Fruit fly (Drosophila melanogaster) whole organism, embryonic: ENCODE results near the gene scpr-B.

Experiments
- Antp ChIP-seq: fragments of 200-800 bp; sonication (Bioruptor generic); optimal IDR thresholded peaks from 3 replicates; lab custom pipeline; 2016; ENCODE audit warnings: missing biosample characterization, missing genetic modification characterization
- B-H2 ChIP-seq: fragments of 200-800 bp; sonication (Bioruptor generic); optimal IDR thresholded peaks from 2 replicates; lab custom pipeline; 2018; ENCODE audit warnings: missing biosample characterization, mild to moderate bottlenecking, missing genetic modification characterization
- Bgb ChIP-seq: fragments of 200-800 bp; sonication (Bioruptor generic); IDR thresholded peaks from 2 replicates; pipeline ENCODE4 v1.3.6; 2022; ENCODE audit warnings: missing biosample characterization, missing genetic modification characterization; ENCODE audit not compliant: partially characterized antibody
- CG10209 ChIP-seq: fragments of 200-800 bp; sonication (Bioruptor generic); optimal IDR thresholded peaks from 3 replicates; lab custom pipeline; 2017; ENCODE audit warnings: missing biosample characterization, mild to moderate bottlenecking, missing genetic modification characterization, missing genetic modification reagents
- CG10321 ChIP-seq: fragments of 200-800 bp; sonication (Bioruptor generic); IDR thresholded peaks from 2 replicates; pipeline ENCODE4 v1.3.6; 2022; ENCODE audit warnings: missing biosample characterization, missing genetic modification characterization
- CG11398 ChIP-seq: fragments of 200-800 bp; sonication (Bioruptor generic); optimal IDR thresholded peaks from 2 replicates; lab custom pipeline; 2016; ENCODE audit warnings: missing biosample characterization, missing genetic modification characterization
- CG16779 ChIP-seq: fragments of 200-800 bp; sonication (Bioruptor generic); IDR thresholded peaks from 2 replicates; pipeline ENCODE4 v1.3.6; 2022; ENCODE audit warnings: missing biosample characterization, missing genetic modification characterization
- CG16815 ChIP-seq: fragments of 200-800 bp; sonication (Bioruptor generic); optimal IDR thresholded peaks from 3 replicates; lab custom pipeline; 2017; ENCODE audit warnings: missing biosample characterization, mild to moderate bottlenecking, missing genetic modification characterization
- CG17359 ChIP-seq: fragments of 200-800 bp; sonication (Bioruptor generic); optimal IDR thresholded peaks from 3 replicates; lab custom pipeline; 2018; ENCODE audit warnings: missing biosample characterization, mild to moderate bottlenecking, missing genetic modification characterization, moderate library complexity
- CG17361 ChIP-seq: fragments of 200-800 bp; sonication (Bioruptor generic); IDR thresholded peaks from 3 replicates; pipeline ENCODE4 v1.3.6; 2022; ENCODE audit warnings: missing biosample characterization, missing genetic modification characterization
- CG1832 ChIP-seq: fragments of 200-800 bp; sonication (Bioruptor generic); optimal IDR thresholded peaks from 2 replicates; lab custom pipeline; 2017; ENCODE audit warnings: missing biosample characterization, mild to moderate bottlenecking, missing genetic modification characterization, inconsistent platforms
- CG31224 ChIP-seq: fragments of 200-800 bp; sonication (Bioruptor generic); IDR thresholded peaks from 2 replicates; pipeline ENCODE4 v1.3.6; 2022; ENCODE audit warnings: missing biosample characterization, missing genetic modification characterization
- CG31441 ChIP-seq: fragments of 200-800 bp; sonication (Bioruptor generic); IDR thresholded peaks from 2 replicates; pipeline ENCODE4 v1.3.6; 2022; ENCODE audit warnings: missing biosample characterization, missing genetic modification characterization
- CG32772 ChIP-seq: fragments of 200-800 bp; sonication (Bioruptor generic); IDR thresholded peaks from 2 replicates; pipeline ENCODE4 v1.3.6; 2022; ENCODE audit warnings: missing biosample characterization, missing genetic modification characterization
- CG33213 ChIP-seq: fragments of 200-800 bp; sonication (Bioruptor generic); optimal IDR thresholded peaks from 3 replicates; lab custom pipeline; 2016; ENCODE audit warnings: missing biosample characterization, missing genetic modification characterization
- CG4854 ChIP-seq: fragments of 200-800 bp; sonication (Bioruptor generic); optimal IDR thresholded peaks from 2 replicates; lab custom pipeline; 2016; ENCODE audit warnings: missing biosample characterization, missing genetic modification characterization, inconsistent platforms
- CG6683 ChIP-seq: fragments of 200-800 bp; sonication (Bioruptor generic); optimal IDR thresholded peaks from 2 replicates; lab custom pipeline; 2017; ENCODE audit warnings: missing biosample characterization, mild to moderate bottlenecking, missing genetic modification characterization, missing genetic modification reagents
- Chrac-16 ChIP-seq: fragments of 200-800 bp; sonication (Bioruptor generic); optimal IDR thresholded peaks from 3 replicates; lab custom pipeline; 2016; ENCODE audit warnings: missing biosample characterization, missing genetic modification characterization
- D19A ChIP-seq: fragments of 200-800 bp; optimal IDR thresholded peaks from 3 replicates; lab custom pipeline; 2019; ENCODE audit warnings: missing biosample characterization, mild to moderate bottlenecking, missing genetic modification characterization, moderate library complexity
- Dfd ChIP-seq, 2 experiments: fragments of >200 bp; optimal IDR thresholded peaks; 2 replicates each; lab custom pipeline; 2017; ENCODE audit warnings: missing biosample characterization in 2 of 2, missing genetic modification characterization in 2 of 2
- GATAe ChIP-seq: fragments of 200-800 bp; sonication (Bioruptor generic); conservative IDR thresholded peaks from 2 replicates; pipeline ENCODE4 v1.3.6; 2022; ENCODE audit warnings: missing biosample characterization, missing genetic modification characterization
- HmgD ChIP-seq: fragments of 200-800 bp; sonication (Bioruptor generic); optimal IDR thresholded peaks from 3 replicates; lab custom pipeline; 2016; ENCODE audit warnings: missing biosample characterization, missing genetic modification characterization
- Med ChIP-seq: fragments of 200-800 bp; sonication (Bioruptor generic); peaks from one replicate; lab custom pipeline; 2016; ENCODE audit warnings: missing biosample characterization, missing genetic modification characterization, mild to moderate bottlenecking, inconsistent platforms, moderate library complexity
- Optix ChIP-seq: fragments of 200-800 bp; sonication (Bioruptor generic); IDR thresholded peaks from 3 replicates; pipeline ENCODE4 v1.3.6; 2022; ENCODE audit warnings: missing biosample characterization, missing genetic modification characterization
- Trl ChIP-seq, 3 experiments: fragments of >200 bp in 2 of 3; fragments of 200-800 bp in 1 of 3; sonication (Bioruptor generic) in 1 of 3; optimal IDR thresholded peaks; 2 replicates in 1 of 3; 3 replicates in 2 of 3; lab custom pipeline; 2016 to 2017; ENCODE audit warnings: missing biosample characterization in 1 of 3, missing genetic modification characterization in 1 of 3
- YL-1 ChIP-seq: fragments of 200-800 bp; sonication (Bioruptor generic); optimal IDR thresholded peaks from 3 replicates; lab custom pipeline; 2017; ENCODE audit warnings: missing biosample characterization, mild to moderate bottlenecking, missing genetic modification characterization
- ab ChIP-seq: fragments of 200-800 bp; sonication (Bioruptor generic); optimal IDR thresholded peaks from 2 replicates; lab custom pipeline; 2016; ENCODE audit warnings: missing biosample characterization, missing genetic modification characterization
- abd-A ChIP-seq: fragments of 200-800 bp; sonication (Bioruptor generic); optimal IDR thresholded peaks from 3 replicates; lab custom pipeline; 2019; ENCODE audit warnings: missing biosample characterization, mild to moderate bottlenecking, missing genetic modification characterization, moderate library complexity
- aop ChIP-seq: fragments of 200-800 bp; sonication (Bioruptor generic); IDR thresholded peaks from 2 replicates; pipeline ENCODE4 v1.3.6; 2022; ENCODE audit warnings: missing biosample characterization, missing genetic modification characterization
- bbx ChIP-seq: fragments of 200-800 bp; sonication (Bioruptor generic); IDR thresholded peaks from 2 replicates; pipeline ENCODE4 v1.3.6; 2022; ENCODE audit warnings: missing biosample characterization, missing genetic modification characterization; ENCODE audit not compliant: partially characterized antibody
- ci ChIP-seq: fragments of 200-800 bp; sonication (Bioruptor generic); IDR thresholded peaks from 3 replicates; pipeline ENCODE4 v1.3.6; 2022; ENCODE audit warnings: missing biosample characterization, missing genetic modification characterization
- gcm2 ChIP-seq: fragments of 200-800 bp; sonication (Bioruptor generic); optimal IDR thresholded peaks from 2 replicates; lab custom pipeline; 2016; ENCODE audit warnings: missing biosample characterization, missing genetic modification characterization
- gem ChIP-seq: fragments of 200-800 bp; sonication (Bioruptor generic); optimal IDR thresholded peaks from 2 replicates; lab custom pipeline; 2019; ENCODE audit warnings: missing biosample characterization, mild to moderate bottlenecking, missing genetic modification characterization, moderate library complexity
- hkb ChIP-seq, 2 experiments: fragments of 200-800 bp in 1 of 2; fragments of >200 bp in 1 of 2; sonication (Bioruptor generic) in 1 of 2; IDR thresholded peaks in 1 of 2; optimal IDR thresholded peaks in 1 of 2; 2 replicates each; pipeline versions ENCODE4 v1.3.6 to Lab custom; 2017 to 2022; ENCODE audit warnings: missing biosample characterization in 1 of 2, missing genetic modification characterization in 1 of 2
- lola ChIP-seq, 3 experiments: fragments of >200 bp in 2 of 3; fragments of 200-800 bp in 1 of 3; sonication (Bioruptor generic) in 1 of 3; optimal IDR thresholded peaks; 2 replicates each; lab custom pipeline; 2017 to 2019; ENCODE audit warnings: missing biosample characterization in 3 of 3, missing genetic modification characterization in 3 of 3, mild to moderate bottlenecking in 1 of 3, moderate library complexity in 1 of 3
- mam ChIP-seq: fragments of 200-800 bp; sonication (Bioruptor generic); optimal IDR thresholded peaks from 3 replicates; lab custom pipeline; 2016; ENCODE audit warnings: missing biosample characterization, missing genetic modification characterization
- sc ChIP-seq, 3 experiments: fragments of >200 bp in 2 of 3; fragments of 200-800 bp in 1 of 3; sonication (Bioruptor generic) in 1 of 3; optimal IDR thresholded peaks; 2 replicates in 2 of 3; 3 replicates in 1 of 3; lab custom pipeline; 2017; ENCODE audit warnings: mild to moderate bottlenecking in 1 of 3, missing biosample characterization in 1 of 3, missing genetic modification characterization in 1 of 3, missing genetic modification reagents in 1 of 3
- scrt ChIP-seq: fragments of 200-800 bp; sonication (Bioruptor generic); optimal IDR thresholded peaks from 2 replicates; lab custom pipeline; 2018; ENCODE audit warnings: missing biosample characterization, mild to moderate bottlenecking, missing genetic modification characterization, moderate library complexity
- sens ChIP-seq: fragments of 200-800 bp; sonication (Bioruptor generic); peaks from one replicate; lab custom pipeline; 2016; ENCODE audit warnings: missing biosample characterization, missing genetic modification characterization
- sr ChIP-seq: fragments of 200-800 bp; sonication (Bioruptor generic); IDR thresholded peaks from 3 replicates; pipeline ENCODE4 v1.3.6; 2022; ENCODE audit warnings: missing biosample characterization, missing genetic modification characterization
- zf30C ChIP-seq: fragments of 200-800 bp; sonication (Bioruptor generic); optimal IDR thresholded peaks from 3 replicates; lab custom pipeline; 2018; ENCODE audit warnings: missing biosample characterization, mild to moderate bottlenecking, missing genetic modification characterization

scpr-B gene

dm6 chr3R:11198062-11198472, 42.7 kb downstream of the scpr-B start (continued):
- TF ChIP-seq CG10321 (GFP tag; lab: Robert Waterston, UW) (peak; percentile 84), gem (tag; lab: Kevin White, UChicago) (no peak), scrt (GFP tag; lab: Kevin White, UChicago) (peak; percentile 56), CG31224 (GFP tag; lab: Robert Waterston, UW) (no peak), CG17359 (tag; lab: Kevin White, UChicago) (no peak), CG32772 (GFP tag; lab: Robert Waterston, UW) (no peak), zf30C (GFP tag; lab: Kevin White, UChicago) (no peak), sc (optimal IDR thresholded peaks at IDR 0.05; lab: Kevin White, UChicago) (no peak), sc (GFP tag; optimal IDR thresholded peaks at IDR 0.05; lab: Kevin White, UChicago) (no peak), abd-A (tag; lab: Kevin White, UChicago) (peak; percentile 78), ci (GFP tag; lab: Robert Waterston, UW) (peak; percentile 60; the same call in 2 of the 3 replicates), D19A (tag; lab: Kevin White, UChicago) (no peak), Med (GFP tag; lab: Kevin White, UChicago) (peak; percentile 92), Antp (GFP tag; lab: Kevin White, UChicago) (no peak), CG10209 (GFP tag; lab: Kevin White, UChicago) (no peak), YL-1 (GFP tag; lab: Kevin White, UChicago) (no peak), sens (GFP tag; lab: Kevin White, UChicago) (peak; percentile 56), CG4854 (GFP tag; lab: Kevin White, UChicago) (no peak), CG16779 (0 out of 2 replicates have a peak, but pooled peaks have one; percentile 14), Chrac-16 (GFP tag; lab: Kevin White, UChicago) (no peak), CG6683 (GFP tag; lab: Kevin White, UChicago) (no peak), GATAe (no peak), CG17361 (GFP tag; lab: Robert Waterston, UW) (no peak), Optix (no peak)

DNA sequence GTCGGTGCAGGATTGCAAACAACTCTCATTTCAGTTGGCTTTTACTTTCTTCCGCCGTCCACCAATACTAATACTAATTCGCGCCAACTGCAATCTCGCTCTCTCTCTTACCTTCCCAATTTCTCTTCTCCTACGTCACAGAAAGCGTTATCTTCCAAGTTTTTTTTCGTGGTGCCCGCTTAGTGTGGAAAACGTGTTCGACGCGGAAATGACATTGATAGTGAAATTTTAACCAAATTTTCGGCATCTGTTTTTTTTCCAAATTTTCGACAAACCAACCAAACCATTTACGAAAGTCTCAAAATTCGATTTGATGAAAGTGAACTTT, 43.4 kb downstream of the scpr-B start, which contains the start of gene cu:
Gene cu, plus strand, starts transcription at position 204 of the 328 bp plus-strand sequence.
- TF ChIP-seq aop (GFP tag; lab: Robert Waterston, UW) (peak; percentile 49; the same call in 1 of the 2 replicates), CG33213 (GFP tag; lab: Kevin White, UChicago) (peak; percentile 75), CG16815 (GFP tag; lab: Kevin White, UChicago) (no peak), ab (GFP tag; lab: Kevin White, UChicago) (peak; percentile 76), Optix (peak; percentile 85; the same call in 2 of the 3 replicates), bbx (GFP tag; lab: Robert Waterston, UW) (peak; percentile 13; the same call in 1 of the 2 replicates), sr (GFP tag; lab: Robert Waterston, UW) (peak; percentile 6), Dfd (GFP tag; optimal IDR thresholded peaks at IDR 0.05; lab: Kevin White, UChicago) (peak in 1 of 2 experiments; percentile 28), hkb (optimal IDR thresholded peaks at IDR 0.05; lab: Kevin White, UChicago) (peak; percentile 33), hkb (GFP tag; IDR thresholded peaks at IDR 0.05; lab: Robert Waterston, UW) (no peak), Bgb (GFP tag; lab: Robert Waterston, UW) (peak; percentile 26; the same call in 1 of the 2 replicates), lola (GFP tag; optimal IDR thresholded peaks at IDR 0.05; lab: Kevin White, UChicago) (peak in 1 of 3 experiments; percentile 26), B-H2 (GFP tag; lab: Kevin White, UChicago) (no peak), mam (GFP tag; lab: Kevin White, UChicago) (peak; percentile 90), CG1832 (GFP tag; lab: Kevin White, UChicago) (no peak), CG31441 (peak; percentile 44; the same call in 1 of the 2 replicates), HmgD (GFP tag; lab: Kevin White, UChicago) (no peak), CG11398 (GFP tag; lab: Kevin White, UChicago) (peak; percentile 71), Trl (optimal IDR thresholded peaks at IDR 0.05; lab: Kevin White, UChicago) (peak; percentile 54 to 58), Trl (GFP tag; optimal IDR thresholded peaks at IDR 0.05; lab: Kevin White, UChicago) (no peak), gcm2 (GFP tag; lab: Kevin White, UChicago) (peak; percentile 50)
